Worm (Caenorhabditis elegans): ENCODE results near the gene C29F7.3.

C29F7.3 gene

DNA sequence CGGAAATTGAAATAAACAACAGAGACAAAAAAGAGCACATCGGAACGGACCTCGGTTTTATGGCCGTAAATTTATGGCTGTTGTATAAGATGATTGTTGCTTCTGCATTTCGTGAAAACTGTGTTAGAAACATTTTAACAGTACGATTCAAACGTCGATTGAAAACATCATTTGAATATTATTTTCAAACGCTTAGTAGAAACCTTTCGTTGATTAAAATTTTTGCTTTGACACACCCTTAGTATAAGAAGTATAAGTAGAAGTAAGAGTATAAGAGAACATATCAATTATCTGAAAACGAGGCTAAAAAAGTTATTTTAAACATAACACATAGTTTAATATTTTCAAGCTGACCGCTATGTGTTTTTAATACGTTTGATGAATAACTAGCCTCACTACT lies 35.0 kb downstream of the C29F7.3 start:
- no peak for TF ChIP-seq cey-2 (tag; optimal IDR thresholded peaks at IDR 0.05; ENCODE audit: borderline replicate concordance, insufficient read depth)
- TF ChIP-seq aly-2 (tag; optimal IDR thresholded peaks at IDR 0.05): no peak
- TF ChIP-seq unc-62 (GFP tag; optimal IDR thresholded peaks at IDR 0.05 in 1 of 2): peak in 1 of 2 experiments; percentile 94
- TF ChIP-seq unc-62 (tag; optimal IDR thresholded peaks at IDR 0.05): no peak
- no peak for TF ChIP-seq rbr-2 (tag; optimal IDR thresholded peaks at IDR 0.05)

DNA sequence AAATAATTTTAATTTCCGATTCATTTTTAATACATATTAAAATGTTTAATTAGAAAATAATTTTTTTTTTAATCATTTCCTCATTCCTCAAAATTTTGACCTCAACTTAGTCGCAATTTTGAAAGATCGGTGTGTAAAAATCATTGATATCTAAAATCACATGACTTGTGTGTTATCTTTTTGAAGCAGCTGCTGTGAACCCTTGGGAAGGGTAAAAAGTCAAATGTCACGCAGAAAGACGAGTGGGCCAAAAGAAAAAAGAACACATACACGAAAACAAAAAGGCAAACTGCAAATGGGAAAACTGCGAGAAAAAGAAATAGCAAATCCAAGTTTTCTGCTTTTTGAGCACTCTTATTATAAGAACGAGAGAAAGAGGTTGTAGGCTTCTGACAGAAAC lies 36.5 kb downstream of the C29F7.3 start:
- peak in 1 of 2 experiments; percentile 22 for TF ChIP-seq unc-62 (GFP tag; optimal IDR thresholded peaks at IDR 0.05 in 1 of 2)
- no peak for TF ChIP-seq unc-62 (tag; optimal IDR thresholded peaks at IDR 0.05)
- peak in 1 of 2 experiments; percentile 42 for TF ChIP-seq hif-1 (tag; optimal IDR thresholded peaks at IDR 0.05)
- no peak for TF ChIP-seq nhr-25 (tag; optimal IDR thresholded peaks at IDR 0.05; ENCODE audit: borderline replicate concordance, insufficient read depth)
- no peak for TF ChIP-seq pqm-1 (tag; optimal IDR thresholded peaks at IDR 0.05)
- TF ChIP-seq daf-16 (GFP tag; optimal IDR thresholded peaks at IDR 0.05): peak in 1 of 2 experiments; percentile 12
- TF ChIP-seq daf-16 (tag; optimal IDR thresholded peaks at IDR 0.05): no peak
- peak in 1 of 2 experiments; percentile 38 for TF ChIP-seq lsy-2 (tag; optimal IDR thresholded peaks at IDR 0.05)
- TF ChIP-seq hlh-30 (tag; optimal IDR thresholded peaks at IDR 0.05; ENCODE audit: insufficient read depth): peak; percentile 81

DNA sequence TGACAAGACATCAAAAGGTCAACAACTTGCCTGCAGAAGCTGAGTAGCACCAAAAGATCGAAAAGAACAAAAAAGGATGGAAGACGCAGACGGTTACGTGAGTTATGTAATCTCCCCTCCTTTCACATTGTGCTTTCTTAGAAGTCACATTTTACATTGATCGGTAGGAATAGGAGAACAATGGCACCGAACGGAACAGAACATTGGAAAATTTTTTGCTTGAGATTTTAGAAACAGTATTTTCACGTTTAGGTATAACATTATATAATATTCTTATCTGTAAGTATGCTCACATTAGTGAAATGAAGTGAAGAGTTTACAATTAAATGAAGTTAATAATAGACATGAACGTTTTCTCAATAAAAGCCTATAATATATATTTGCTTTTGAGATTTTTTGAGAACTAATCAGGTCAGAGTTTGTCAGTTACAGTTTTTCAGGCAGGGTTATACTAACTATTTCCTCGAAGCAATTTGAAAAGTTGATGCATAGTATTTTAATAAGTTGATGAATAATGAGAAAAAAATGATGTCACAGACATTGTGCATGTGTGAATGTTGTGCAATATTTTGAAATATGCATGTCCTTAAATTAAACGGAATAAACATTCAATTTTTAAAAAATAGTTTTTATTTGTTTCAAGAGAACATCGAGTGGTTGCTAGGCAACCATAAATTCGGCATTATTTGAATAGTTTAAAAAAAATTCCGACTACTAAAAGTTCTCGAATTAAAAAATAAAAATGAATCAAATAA lies 38.6 kb downstream of the C29F7.3 start:
- TF ChIP-seq dve-1 (tag; optimal IDR thresholded peaks at IDR 0.05; ENCODE audit: insufficient read depth): no peak
- TF ChIP-seq sdz-12 (GFP tag; optimal IDR thresholded peaks at IDR 0.05): no peak
- no peak for TF ChIP-seq hmg-1.1 (GFP tag; IDR thresholded peaks at IDR 0.05)
- no peak for TF ChIP-seq ces-1 (GFP tag; optimal IDR thresholded peaks at IDR 0.05)
- peak; percentile 95 for TF ChIP-seq zip-2 (tag; optimal IDR thresholded peaks at IDR 0.05)
- TF ChIP-seq skn-1 (tag; optimal IDR thresholded peaks at IDR 0.05): no peak
- peak; percentile 0 for TF ChIP-seq hlh-30 (tag; optimal IDR thresholded peaks at IDR 0.05; ENCODE audit: insufficient read depth)
- TF ChIP-seq hlh-11 (tag; optimal IDR thresholded peaks at IDR 0.05): no peak
- TF ChIP-seq nhr-111 (GFP tag; optimal IDR thresholded peaks at IDR 0.05): no peak
- TF ChIP-seq aha-1 (tag): peak; percentile 95
- no peak for TF ChIP-seq nhr-10 (tag; optimal IDR thresholded peaks at IDR 0.05)
- no peak for TF ChIP-seq mes-2 (tag; optimal IDR thresholded peaks at IDR 0.05; ENCODE audit: poor library complexity, severe bottlenecking)
- TF ChIP-seq aly-2 (tag; optimal IDR thresholded peaks at IDR 0.05): no peak
- TF ChIP-seq unc-62 (GFP tag; optimal IDR thresholded peaks at IDR 0.05 in 1 of 2): peak in 1 of 2 experiments; percentile 29
- TF ChIP-seq unc-62 (tag; optimal IDR thresholded peaks at IDR 0.05): no peak
- no peak for TF ChIP-seq set-16 (GFP tag; IDR thresholded peaks at IDR 0.05)
- no peak for TF ChIP-seq daf-8 (GFP tag; IDR thresholded peaks at IDR 0.05)
- TF ChIP-seq saeg-2 (GFP tag; IDR thresholded peaks at IDR 0.05): no peak
- no peak for TF ChIP-seq nhr-42 (GFP tag; IDR thresholded peaks at IDR 0.05)

DNA sequence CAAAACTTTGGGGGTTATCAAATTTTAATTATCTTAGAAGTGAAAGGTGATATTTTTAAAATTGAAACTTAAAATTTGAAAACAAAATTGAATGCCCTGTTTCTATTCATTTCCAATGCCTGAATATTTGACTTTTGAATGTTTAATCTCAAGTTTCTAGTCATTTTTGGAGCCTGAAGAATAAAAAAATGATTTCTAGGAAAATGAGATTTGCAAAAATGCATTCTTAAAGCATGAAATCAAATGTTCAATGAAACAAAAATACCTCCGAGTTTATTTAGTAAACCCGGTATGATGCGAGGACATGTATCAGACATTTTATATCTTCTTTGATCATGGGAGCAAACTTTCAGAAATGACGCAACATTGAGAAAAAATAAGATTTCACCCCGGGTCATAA lies 40.7 kb downstream of the C29F7.3 start:
- TF ChIP-seq hmg-1.1 (GFP tag; IDR thresholded peaks at IDR 0.05) (no peak), nhr-11 (tag; optimal IDR thresholded peaks at IDR 0.05) (peak; percentile 9), aha-1 (tag) (peak; percentile 4)

DNA sequence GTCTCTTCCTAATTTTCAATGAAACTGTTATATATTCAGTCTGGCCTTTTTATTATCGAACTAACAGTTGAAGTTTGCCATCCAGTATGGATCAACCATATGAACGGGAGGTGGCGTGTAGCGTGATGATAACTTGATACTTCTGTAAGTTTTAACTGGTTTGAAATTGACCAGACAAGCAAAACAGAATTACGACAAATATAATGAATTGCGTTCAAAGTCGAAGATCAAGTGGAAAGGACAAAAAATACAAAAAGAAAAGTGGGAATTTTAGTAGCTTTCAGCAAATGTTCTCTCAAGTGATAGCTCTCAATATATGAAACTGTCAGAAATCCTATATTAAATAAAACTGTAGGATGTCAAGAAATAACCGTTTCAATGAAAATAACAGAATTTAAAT lies 42.9 kb downstream of the C29F7.3 start, which contains the start of the genes C49F8.14 and gem-1:
Gene C49F8.14 (minus strand): TSS at position 99 of the 400 bp plus-strand sequence.
Gene gem-1 (minus strand): TSS at position 142 of the 400 bp plus-strand sequence.
- no peak for TF ChIP-seq nhr-10 (tag; optimal IDR thresholded peaks at IDR 0.05)
- peak in 1 of 2 experiments; percentile 97 for TF ChIP-seq unc-62 (GFP tag; optimal IDR thresholded peaks at IDR 0.05 in 1 of 2)
- TF ChIP-seq unc-62 (tag; optimal IDR thresholded peaks at IDR 0.05): no peak
- TF ChIP-seq gei-8 (GFP tag; optimal IDR thresholded peaks at IDR 0.05): no peak

Measured in whole organism, L4 larva.